Worm (Caenorhabditis elegans): ENCODE data around the gene tsp-2.

tsp-2 gene

DNA sequence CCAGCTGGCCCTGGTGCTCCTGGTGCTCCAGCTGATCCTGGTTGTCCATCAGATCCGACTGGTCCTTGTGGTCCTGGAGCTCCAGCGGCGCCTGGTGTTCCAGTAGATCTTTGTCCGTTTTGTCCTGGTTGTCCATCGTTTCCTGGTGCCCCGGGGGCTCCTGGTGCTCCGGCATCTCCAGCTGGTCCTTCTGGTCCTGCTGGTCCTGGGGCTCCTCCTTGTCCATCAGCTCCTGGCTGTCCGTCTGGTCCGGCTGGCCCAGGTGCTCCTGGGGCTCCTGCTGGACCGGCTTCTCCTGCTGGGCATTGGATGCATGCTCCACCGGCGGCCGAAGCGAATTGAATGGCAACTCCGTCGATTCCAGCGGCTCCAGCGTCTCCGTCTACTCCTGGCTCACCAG, 24.9 kb upstream of the tsp-2 start:
- no peak for TF ChIP-seq ceh-24 (tag; optimal IDR thresholded peaks at IDR 0.05)
- no peak for TF ChIP-seq hlh-8 (tag; optimal IDR thresholded peaks at IDR 0.05)
- peak; percentile 25 for TF ChIP-seq fkh-6 (tag; optimal IDR thresholded peaks at IDR 0.05)
- TF ChIP-seq elt-4 (tag; optimal IDR thresholded peaks at IDR 0.05), result peak; percentile 94
- no peak for TF ChIP-seq ceh-14 (tag; optimal IDR thresholded peaks at IDR 0.05)
- TF ChIP-seq lim-6 (tag; optimal IDR thresholded peaks at IDR 0.05), result peak; percentile 14
- no peak for TF ChIP-seq tbx-7 (tag; optimal IDR thresholded peaks at IDR 0.05)
- no peak for TF ChIP-seq F13H6.1 (tag; optimal IDR thresholded peaks at IDR 0.05)
- no peak for TF ChIP-seq elt-2 (tag; optimal IDR thresholded peaks at IDR 0.05)
- TF ChIP-seq ets-4 (tag; optimal IDR thresholded peaks at IDR 0.05), result no peak
- TF ChIP-seq eyg-1 (tag; optimal IDR thresholded peaks at IDR 0.05), result no peak
- TF ChIP-seq tbx-2 (tag; optimal IDR thresholded peaks at IDR 0.05), result no peak
- peak; percentile 28 for TF ChIP-seq ref-2 (tag; optimal IDR thresholded peaks at IDR 0.05)
- TF ChIP-seq gmeb-2 (tag; optimal IDR thresholded peaks at IDR 0.05), result no peak
- peak; percentile 26 for TF ChIP-seq sdc-2 (tag; optimal IDR thresholded peaks at IDR 0.05)
- TF ChIP-seq K02D7.2 (tag; optimal IDR thresholded peaks at IDR 0.05), result no peak
- peak; percentile 21 for TF ChIP-seq hlh-6 (tag; optimal IDR thresholded peaks at IDR 0.05)
- TF ChIP-seq unc-3 (GFP tag; conservative IDR thresholded peaks at IDR 0.05), result no peak
- TF ChIP-seq unc-3 (tag; optimal IDR thresholded peaks at IDR 0.05), result no peak
- TF ChIP-seq syd-9 (tag; optimal IDR thresholded peaks at IDR 0.05), result peak; percentile 29
- TF ChIP-seq npax-4 (tag; optimal IDR thresholded peaks at IDR 0.05), result no peak
- TF ChIP-seq ceh-9 (tag; optimal IDR thresholded peaks at IDR 0.05), result peak; percentile 17

DNA sequence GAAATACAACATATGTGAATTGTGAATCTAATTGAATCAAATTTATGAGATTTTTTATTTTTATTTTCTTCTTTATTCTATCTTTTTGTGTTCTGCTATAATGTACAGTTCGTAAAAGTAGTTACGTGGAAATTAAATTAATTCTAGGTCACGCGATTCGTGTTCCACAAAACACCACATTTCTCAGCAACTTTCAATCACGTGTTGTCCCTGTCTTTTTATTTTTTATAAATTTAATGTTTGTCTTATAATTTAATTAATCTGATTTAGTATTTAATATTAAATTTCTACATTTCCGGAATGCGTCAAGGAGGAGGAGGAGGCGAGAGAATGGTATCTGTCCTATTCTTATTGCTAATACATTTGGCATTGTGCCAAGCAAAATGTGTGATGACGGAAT, 20.3 kb upstream of the tsp-2 start, which contains the start of gene ncr-2:
TSS of gene ncr-2 (plus strand) at position 301 of the 400 bp plus-strand sequence.
- TF ChIP-seq ref-2 (tag; optimal IDR thresholded peaks at IDR 0.05) (no peak), syd-9 (tag; optimal IDR thresholded peaks at IDR 0.05) (no peak), madf-2 (tag; optimal IDR thresholded peaks at IDR 0.05) (no peak), ceh-2 (tag; optimal IDR thresholded peaks at IDR 0.05) (no peak), ceh-14 (tag; optimal IDR thresholded peaks at IDR 0.05) (no peak), C08G9.2 (tag; optimal IDR thresholded peaks at IDR 0.05) (no peak), ceh-24 (tag; optimal IDR thresholded peaks at IDR 0.05) (no peak), ceh-22 (tag; optimal IDR thresholded peaks at IDR 0.05) (no peak), K09A11.1 (tag; optimal IDR thresholded peaks at IDR 0.05; ENCODE audit: insufficient read depth) (no peak), unc-3 (GFP tag; conservative IDR thresholded peaks at IDR 0.05) (no peak), unc-3 (tag; optimal IDR thresholded peaks at IDR 0.05) (no peak), dmd-4 (tag; optimal IDR thresholded peaks at IDR 0.05; ENCODE audit: borderline replicate concordance) (no peak), hlh-13 (GFP tag; optimal IDR thresholded peaks at IDR 0.05) (no peak), K02D7.2 (tag; optimal IDR thresholded peaks at IDR 0.05) (no peak), lin-11 (tag; optimal IDR thresholded peaks at IDR 0.05) (no peak), hlh-30 (tag; optimal IDR thresholded peaks at IDR 0.05; ENCODE audit: insufficient read depth) (no peak), ceh-48 (tag; optimal IDR thresholded peaks at IDR 0.05) (no peak), ceh-9 (tag; optimal IDR thresholded peaks at IDR 0.05) (no peak), hlh-15 (tag; optimal IDR thresholded peaks at IDR 0.05) (no peak), mec-3 (tag; optimal IDR thresholded peaks at IDR 0.05; ENCODE audit: borderline replicate concordance) (no peak), ceh-45 (GFP tag; IDR thresholded peaks at IDR 0.05) (no peak)

DNA sequence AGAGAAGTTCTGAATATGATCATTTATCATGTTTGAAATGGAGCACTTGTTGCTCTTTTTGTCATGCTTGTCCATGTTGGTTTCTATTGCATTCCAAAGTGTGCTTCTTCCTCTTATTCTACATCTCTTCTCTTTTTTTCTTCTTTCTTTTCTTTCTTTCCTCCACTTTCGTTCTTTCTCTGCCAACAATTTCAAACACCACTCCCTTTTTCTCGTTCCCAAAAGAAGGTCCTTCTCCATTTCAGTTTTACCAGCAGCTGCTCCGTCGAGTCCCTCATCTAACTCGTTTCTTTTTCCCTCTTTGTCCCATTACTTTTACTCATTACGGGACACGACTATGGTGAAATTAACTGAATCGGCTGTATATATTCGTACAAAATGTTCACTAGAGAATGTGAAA, 17.2 kb upstream of the tsp-2 start, which contains the start of gene F09G8.5:
TSS of gene F09G8.5 (plus strand) at position 38 of the 400 bp plus-strand sequence.
- TF ChIP-seq hlh-6 (tag; optimal IDR thresholded peaks at IDR 0.05) (no peak), Y22D7AL.16 (tag; optimal IDR thresholded peaks at IDR 0.05) (no peak), ztf-16 (tag; optimal IDR thresholded peaks at IDR 0.05) (no peak), ama-1 (optimal IDR thresholded peaks at IDR 0.05) (no peak), elt-2 (tag; optimal IDR thresholded peaks at IDR 0.05) (no peak), ahr-1 (tag; optimal IDR thresholded peaks at IDR 0.05) (no peak), ceh-14 (tag; optimal IDR thresholded peaks at IDR 0.05) (no peak), pros-1 (tag; optimal IDR thresholded peaks at IDR 0.05) (no peak), gmeb-2 (tag; optimal IDR thresholded peaks at IDR 0.05) (no peak), pha-4 (tag; optimal IDR thresholded peaks at IDR 0.05) (no peak), mec-3 (tag; optimal IDR thresholded peaks at IDR 0.05; ENCODE audit: borderline replicate concordance) (no peak), fkh-6 (tag; optimal IDR thresholded peaks at IDR 0.05) (no peak), unc-86 (tag; optimal IDR thresholded peaks at IDR 0.05) (no peak)

Data from whole organism, late embryonic.